Worm (Caenorhabditis elegans) whole organism, late embryonic: Measurements from ENCODE around the gene zip-6.

Experiments used
- C08G9.2 ChIP-seq: sonication (generic microtip); optimal IDR thresholded peaks from 2 replicates; lab custom pipeline; 2016; ENCODE audit warnings: mild to moderate bottlenecking, missing genetic modification characterization, moderate library complexity, missing compliant biosample characterization
- ama-1 ChIP-seq: fragments of 150-350 bp; optimal IDR thresholded peaks from 2 replicates; lab custom pipeline; 2014
- elt-4 ChIP-seq: sonication (generic microtip); optimal IDR thresholded peaks from 2 replicates; lab custom pipeline; 2016; ENCODE audit warnings: missing genetic modification characterization, missing compliant biosample characterization
- ets-4 ChIP-seq: sonication (generic microtip); optimal IDR thresholded peaks from 2 replicates; lab custom pipeline; 2016; ENCODE audit warnings: missing genetic modification characterization, missing compliant biosample characterization
- fkh-6 ChIP-seq: sonication (generic microtip); optimal IDR thresholded peaks from 2 replicates; lab custom pipeline; 2016; ENCODE audit warnings: missing genetic modification characterization, missing compliant biosample characterization
- hlh-30 ChIP-seq: sonication (generic microtip); optimal IDR thresholded peaks from 2 replicates; lab custom pipeline; 2017; ENCODE audit warnings: antibody characterized with exemption, missing genetic modification characterization, missing compliant biosample characterization; ENCODE audit not compliant: insufficient read depth
- unc-3 ChIP-seq, 2 experiments: fragments of 200-800 bp in 1 of 2; sonication (Bioruptor generic) in 1 of 2; sonication (generic microtip) in 1 of 2; conservative IDR thresholded peaks in 1 of 2; optimal IDR thresholded peaks in 1 of 2; 2 replicates each; pipeline versions ENCODE4 v1.3.6 to Lab custom; 2016 to 2022; ENCODE audit warnings: missing compliant biosample characterization in 2 of 2, missing genetic modification characterization in 2 of 2, missing genetic modification reagents in 1 of 2
- unc-55 ChIP-seq: sonication (generic microtip); optimal IDR thresholded peaks from 2 replicates; lab custom pipeline; 2017; ENCODE audit warnings: missing biosample characterization, missing genetic modification reagents, missing genetic modification characterization

- TF ChIP-seq unc-55 (GFP tag; lab: Kevin White, UChicago) (no peak), unc-3 (GFP tag; conservative IDR thresholded peaks at IDR 0.05; lab: Robert Waterston, UW) (no peak), unc-3 (tag; optimal IDR thresholded peaks at IDR 0.05; lab: Kevin White, UChicago) (no peak), hlh-30 (tag; lab: Kevin White, UChicago) (no peak), ama-1 (lab: Kevin White, UChicago) (no peak), fkh-6 (tag; lab: Kevin White, UChicago) (no peak), ets-4 (tag; lab: Kevin White, UChicago) (no peak), C08G9.2 (tag; lab: Kevin White, UChicago) (no peak), elt-4 (tag; lab: Kevin White, UChicago) (no peak)
Observed at ce11 chrIV:11248031-11248631, 30.2 kb upstream of the zip-6 start, which contains the start of gene C05C12.4.
